Worm (Caenorhabditis elegans): Measurements from ENCODE around the gene bus-17.

- TF ChIP-seq drap-1 (GFP tag; optimal IDR thresholded peaks at IDR 0.05) (no peak), ham-2 (GFP tag; optimal IDR thresholded peaks at IDR 0.05) (no peak), nhr-12 (tag; optimal IDR thresholded peaks at IDR 0.05) (no peak)
Observed at ce11 chrX:15796633-15797032, 30.5 kb upstream of the bus-17 start.

All from whole organism, mixed stage, embryonic.